Fruit fly (Drosophila melanogaster) whole organism, prepupa: Measurements from ENCODE around the gene CG10011.

ENCODE experiments used
- CG32006 ChIP-seq: fragments of 200-800 bp; sonication (Bioruptor generic); optimal IDR thresholded peaks from 3 replicates; lab custom pipeline; 2017; ENCODE audit warnings: missing biosample characterization, mild to moderate bottlenecking, missing genetic modification characterization
- CG6276 ChIP-seq: fragments of 200-800 bp; sonication (Bioruptor generic); optimal IDR thresholded peaks from 2 replicates; lab custom pipeline; 2017; ENCODE audit warnings: missing biosample characterization, mild to moderate bottlenecking, missing genetic modification characterization
- Hr39 ChIP-seq: fragments of 200-800 bp; sonication (Bioruptor generic); optimal IDR thresholded peaks from 2 replicates; lab custom pipeline; 2016; ENCODE audit warnings: missing biosample characterization, missing genetic modification characterization
- Lpt ChIP-seq: fragments of 200-800 bp; sonication (Bioruptor generic); optimal IDR thresholded peaks from 3 replicates; lab custom pipeline; 2016; ENCODE audit warnings: missing biosample characterization, missing genetic modification characterization
- Smox ChIP-seq: fragments of 200-800 bp; sonication (Bioruptor generic); optimal IDR thresholded peaks from 3 replicates; lab custom pipeline; 2016; ENCODE audit warnings: missing biosample characterization, missing genetic modification characterization
- pdm3 ChIP-seq: fragments of 200-800 bp; sonication (Bioruptor generic); optimal IDR thresholded peaks from 3 replicates; lab custom pipeline; 2016; ENCODE audit warnings: missing biosample characterization, missing genetic modification characterization

dm6 chr3R:28596357-28596756 lies 38.5 kb downstream of the CG10011 start:
- TF ChIP-seq Lpt (GFP tag; lab: Kevin White, UChicago) (no peak), CG6276 (GFP tag; lab: Kevin White, UChicago) (no peak), Hr39 (GFP tag; lab: Kevin White, UChicago) (no peak), Smox (GFP tag; lab: Kevin White, UChicago) (no peak), CG32006 (no peak), pdm3 (GFP tag; lab: Kevin White, UChicago) (no peak)
